Fruit fly (Drosophila melanogaster) whole organism, embryonic: ENCODE data around the gene CG7518.
A peak's percentile ranks its signal among the peaks of the same experiment; 100 is the strongest.

Experiments
- Asciz ChIP-seq: fragments of 200-800 bp; sonication (Bioruptor generic); optimal IDR thresholded peaks from 2 replicates; lab custom pipeline; 2017; ENCODE audit warnings: missing biosample characterization, mild to moderate bottlenecking, missing genetic modification characterization, missing genetic modification reagents
- Bdp1 ChIP-seq: fragments of 200-800 bp; sonication (Bioruptor generic); optimal IDR thresholded peaks from 3 replicates; lab custom pipeline; 2016; ENCODE audit warnings: missing biosample characterization, missing genetic modification characterization
- Bgb ChIP-seq: fragments of 200-800 bp; sonication (Bioruptor generic); IDR thresholded peaks from 2 replicates; pipeline ENCODE4 v1.3.6; 2022; ENCODE audit warnings: missing biosample characterization, missing genetic modification characterization; ENCODE audit not compliant: partially characterized antibody
- CG10209 ChIP-seq: fragments of 200-800 bp; sonication (Bioruptor generic); optimal IDR thresholded peaks from 3 replicates; lab custom pipeline; 2017; ENCODE audit warnings: missing biosample characterization, mild to moderate bottlenecking, missing genetic modification characterization, missing genetic modification reagents
- CG10366 ChIP-seq: fragments of 200-800 bp; sonication (Bioruptor generic); IDR thresholded peaks from 2 replicates; pipeline ENCODE4 v1.3.6; 2022; ENCODE audit warnings: missing biosample characterization, missing genetic modification characterization
- CG12104 ChIP-seq: fragments of 200-800 bp; sonication (Bioruptor generic); optimal IDR thresholded peaks from 3 replicates; lab custom pipeline; 2016; ENCODE audit warnings: missing biosample characterization, missing genetic modification characterization
- CG1233 ChIP-seq: fragments of 200-800 bp; sonication (Bioruptor generic); optimal IDR thresholded peaks from 4 replicates; lab custom pipeline; 2018; ENCODE audit warnings: missing biosample characterization, mild to moderate bottlenecking, missing genetic modification characterization
- CG12391 ChIP-seq: fragments of 200-800 bp; sonication (Bioruptor generic); optimal IDR thresholded peaks from 3 replicates; lab custom pipeline; 2018; ENCODE audit warnings: missing biosample characterization, mild to moderate bottlenecking, missing genetic modification characterization, moderate library complexity
- CG13296 ChIP-seq: fragments of 200-800 bp; sonication (Bioruptor generic); optimal IDR thresholded peaks from 3 replicates; lab custom pipeline; 2018; ENCODE audit warnings: missing biosample characterization, mild to moderate bottlenecking, missing genetic modification characterization
- CG13624 ChIP-seq: fragments of 200-800 bp; sonication (Bioruptor generic); optimal IDR thresholded peaks from 2 replicates; lab custom pipeline; 2016; ENCODE audit warnings: missing biosample characterization, missing genetic modification characterization
- CG1529 ChIP-seq: fragments of 200-800 bp; sonication (Bioruptor generic); optimal IDR thresholded peaks from 3 replicates; lab custom pipeline; 2018; ENCODE audit warnings: missing biosample characterization, missing genetic modification characterization
- CG1602 ChIP-seq: fragments of 200-800 bp; sonication (Bioruptor generic); optimal IDR thresholded peaks from 3 replicates; lab custom pipeline; 2016; ENCODE audit warnings: missing biosample characterization, missing genetic modification characterization
- CG17328 ChIP-seq: fragments of 200-800 bp; sonication (Bioruptor generic); IDR thresholded peaks from 2 replicates; pipeline ENCODE4 v1.3.6; 2022; ENCODE audit warnings: missing biosample characterization, missing genetic modification characterization
- CG17361 ChIP-seq: fragments of 200-800 bp; sonication (Bioruptor generic); IDR thresholded peaks from 3 replicates; pipeline ENCODE4 v1.3.6; 2022; ENCODE audit warnings: missing biosample characterization, missing genetic modification characterization
- CG18262 ChIP-seq: fragments of 200-800 bp; optimal IDR thresholded peaks from 3 replicates; lab custom pipeline; 2019; ENCODE audit warnings: missing biosample characterization, mild to moderate bottlenecking, missing genetic modification characterization, moderate library complexity
- CG2116 ChIP-seq: fragments of 200-800 bp; sonication (Bioruptor generic); optimal IDR thresholded peaks from 3 replicates; lab custom pipeline; 2018; ENCODE audit warnings: missing biosample characterization, mild to moderate bottlenecking, missing genetic modification characterization
- CG3065 ChIP-seq: fragments of 200-800 bp; sonication (Bioruptor generic); optimal IDR thresholded peaks from 2 replicates; lab custom pipeline; 2016; ENCODE audit warnings: missing biosample characterization, missing genetic modification characterization
- CG34376 ChIP-seq: fragments of 200-800 bp; sonication (Bioruptor generic); optimal IDR thresholded peaks from 2 replicates; lab custom pipeline; 2018; ENCODE audit warnings: missing biosample characterization, mild to moderate bottlenecking, missing genetic modification characterization
- CG4404 ChIP-seq: fragments of 200-800 bp; sonication (Bioruptor generic); IDR thresholded peaks from 2 replicates; pipeline ENCODE4 v1.3.6; 2022; ENCODE audit warnings: missing biosample characterization, missing genetic modification characterization
- CG4424 ChIP-seq: fragments of 200-800 bp; sonication (Bioruptor generic); optimal IDR thresholded peaks from 3 replicates; lab custom pipeline; 2016; ENCODE audit warnings: missing biosample characterization, missing genetic modification characterization
- CG5245 ChIP-seq: fragments of 200-800 bp; sonication (Bioruptor generic); optimal IDR thresholded peaks from 3 replicates; lab custom pipeline; 2016; ENCODE audit warnings: missing biosample characterization, missing genetic modification characterization
- CG6854 ChIP-seq: fragments of 200-800 bp; sonication (Bioruptor generic); optimal IDR thresholded peaks from 3 replicates; lab custom pipeline; 2017; ENCODE audit warnings: missing biosample characterization, mild to moderate bottlenecking, missing genetic modification characterization
- CG7372 ChIP-seq: fragments of 200-800 bp; sonication (Bioruptor generic); IDR thresholded peaks from 2 replicates; pipeline ENCODE4 v1.3.6; 2022; ENCODE audit warnings: missing biosample characterization, missing genetic modification characterization
- CG7745 ChIP-seq: fragments of 200-800 bp; sonication (Bioruptor generic); optimal IDR thresholded peaks from 2 replicates; lab custom pipeline; 2018; ENCODE audit warnings: missing biosample characterization, mild to moderate bottlenecking, missing genetic modification characterization, moderate library complexity
- CG8924 ChIP-seq: fragments of 200-800 bp; optimal IDR thresholded peaks from 3 replicates; lab custom pipeline; 2019; ENCODE audit warnings: missing biosample characterization, mild to moderate bottlenecking, missing genetic modification characterization, moderate library complexity
- CrebB ChIP-seq: fragments of 200-800 bp; sonication (Bioruptor generic); optimal IDR thresholded peaks from 3 replicates; lab custom pipeline; 2018; ENCODE audit warnings: missing biosample characterization, mild to moderate bottlenecking, missing genetic modification characterization
- Dfd ChIP-seq, 2 experiments: fragments of >200 bp; optimal IDR thresholded peaks; 2 replicates each; lab custom pipeline; 2017; ENCODE audit warnings: missing biosample characterization in 2 of 2, missing genetic modification characterization in 2 of 2
- Fer3 ChIP-seq: fragments of 200-800 bp; sonication (Bioruptor generic); optimal IDR thresholded peaks from 2 replicates; lab custom pipeline; 2018; ENCODE audit warnings: missing biosample characterization, mild to moderate bottlenecking, missing genetic modification characterization, moderate library complexity
- Hmr ChIP-seq: fragments of 200-800 bp; sonication (Bioruptor generic); optimal IDR thresholded peaks from 3 replicates; lab custom pipeline; 2017; ENCODE audit warnings: mild to moderate bottlenecking, missing biosample characterization, missing genetic modification reagents, missing genetic modification characterization
- Hr39 ChIP-seq: fragments of >200 bp; optimal IDR thresholded peaks from 2 replicates; lab custom pipeline; 2017
- Lim3 ChIP-seq: fragments of 200-800 bp; sonication (Bioruptor generic); IDR thresholded peaks from 2 replicates; pipeline ENCODE4 v1.3.6; 2022; ENCODE audit warnings: missing biosample characterization, missing genetic modification characterization
- Nf-YB ChIP-seq: fragments of 200-800 bp; sonication (Bioruptor generic); optimal IDR thresholded peaks from 3 replicates; lab custom pipeline; 2019; ENCODE audit warnings: missing biosample characterization, mild to moderate bottlenecking, missing genetic modification characterization, moderate library complexity
- Oaz ChIP-seq: fragments of 200-800 bp; sonication (Bioruptor generic); IDR thresholded peaks from 2 replicates; pipeline ENCODE4 v1.3.6; 2022; ENCODE audit warnings: missing biosample characterization, missing genetic modification characterization
- Oli ChIP-seq: fragments of 200-800 bp; sonication (Bioruptor generic); optimal IDR thresholded peaks from 2 replicates; lab custom pipeline; 2018; ENCODE audit warnings: missing biosample characterization, mild to moderate bottlenecking, missing genetic modification characterization, moderate library complexity
- Ptx1 ChIP-seq: fragments of 200-800 bp; sonication (Bioruptor generic); IDR thresholded peaks from 2 replicates; pipeline ENCODE4 v1.3.6; 2022; ENCODE audit warnings: missing biosample characterization, missing genetic modification characterization
- Sry-β ChIP-seq: fragments of 200-800 bp; sonication (Bioruptor generic); optimal IDR thresholded peaks from 2 replicates; lab custom pipeline; 2018; ENCODE audit warnings: missing biosample characterization, mild to moderate bottlenecking, missing genetic modification characterization, moderate library complexity
- Tbp ChIP-seq: fragments of >200 bp; optimal IDR thresholded peaks from 2 replicates; lab custom pipeline; 2018; ENCODE audit warnings: missing biosample characterization, missing genetic modification characterization
- Vsx1 ChIP-seq: fragments of 200-800 bp; sonication (Bioruptor generic); optimal IDR thresholded peaks from 2 replicates; lab custom pipeline; 2017; ENCODE audit warnings: missing biosample characterization, mild to moderate bottlenecking, missing genetic modification characterization, missing genetic modification reagents
- gcm2 ChIP-seq: fragments of 200-800 bp; sonication (Bioruptor generic); optimal IDR thresholded peaks from 2 replicates; lab custom pipeline; 2016; ENCODE audit warnings: missing biosample characterization, missing genetic modification characterization
- lab ChIP-seq: fragments of 200-800 bp; sonication (Bioruptor generic); optimal IDR thresholded peaks from 3 replicates; lab custom pipeline; 2017; ENCODE audit warnings: missing biosample characterization, missing genetic modification characterization, mild to moderate bottlenecking, moderate library complexity, missing genetic modification reagents
- mld ChIP-seq: fragments of 200-800 bp; sonication (Bioruptor generic); IDR thresholded peaks from 3 replicates; pipeline ENCODE4 v1.3.6; 2022; ENCODE audit warnings: missing biosample characterization, missing genetic modification characterization; ENCODE audit not compliant: partially characterized antibody
- nau ChIP-seq: fragments of 200-800 bp; sonication (Bioruptor generic); optimal IDR thresholded peaks from 3 replicates; lab custom pipeline; 2017; ENCODE audit warnings: missing biosample characterization, mild to moderate bottlenecking, missing genetic modification characterization, missing genetic modification reagents
- pan ChIP-seq, 4 experiments: fragments of >200 bp in 3 of 4; fragments of 200-800 bp in 1 of 4; sonication (Bioruptor generic) in 1 of 4; optimal IDR thresholded peaks in 3 of 4; IDR thresholded peaks in 1 of 4; 2 replicates each; pipeline versions ENCODE4 v1.3.6 to Lab custom; 2017 to 2022; ENCODE audit warnings: missing biosample characterization in 2 of 4, missing genetic modification characterization in 2 of 4, mixed read lengths in 1 of 4
- schlank ChIP-seq: fragments of 200-800 bp; sonication (Bioruptor generic); optimal IDR thresholded peaks from 2 replicates; lab custom pipeline; 2018; ENCODE audit warnings: missing biosample characterization, mild to moderate bottlenecking, missing genetic modification characterization
- so ChIP-seq: fragments of 200-800 bp; sonication (Bioruptor generic); IDR thresholded peaks from 3 replicates; pipeline ENCODE4 v1.3.6; 2022; ENCODE audit warnings: missing biosample characterization, missing genetic modification characterization
- sug ChIP-seq: fragments of 200-800 bp; optimal IDR thresholded peaks from 2 replicates; lab custom pipeline; 2019; ENCODE audit warnings: missing biosample characterization, mild to moderate bottlenecking, missing genetic modification characterization, moderate library complexity
- toy ChIP-seq: fragments of 200-800 bp; sonication (Bioruptor generic); IDR thresholded peaks from 2 replicates; pipeline ENCODE4 v1.3.6; 2022; ENCODE audit warnings: missing biosample characterization, missing genetic modification characterization
- trh ChIP-seq: fragments of 200-800 bp; sonication (Bioruptor generic); optimal IDR thresholded peaks from 2 replicates; lab custom pipeline; 2016; ENCODE audit warnings: missing biosample characterization, missing genetic modification characterization
- tup ChIP-seq: fragments of 200-800 bp; sonication (Bioruptor generic); optimal IDR thresholded peaks from 2 replicates; lab custom pipeline; 2016; ENCODE audit warnings: missing biosample characterization, mild to moderate bottlenecking, missing genetic modification characterization, moderate library complexity
- zen ChIP-seq: fragments of 200-800 bp; sonication (Bioruptor generic); optimal IDR thresholded peaks from 3 replicates; lab custom pipeline; 2018; ENCODE audit warnings: missing biosample characterization, mild to moderate bottlenecking, missing genetic modification characterization, moderate library complexity

The CG7518 gene

DNA sequence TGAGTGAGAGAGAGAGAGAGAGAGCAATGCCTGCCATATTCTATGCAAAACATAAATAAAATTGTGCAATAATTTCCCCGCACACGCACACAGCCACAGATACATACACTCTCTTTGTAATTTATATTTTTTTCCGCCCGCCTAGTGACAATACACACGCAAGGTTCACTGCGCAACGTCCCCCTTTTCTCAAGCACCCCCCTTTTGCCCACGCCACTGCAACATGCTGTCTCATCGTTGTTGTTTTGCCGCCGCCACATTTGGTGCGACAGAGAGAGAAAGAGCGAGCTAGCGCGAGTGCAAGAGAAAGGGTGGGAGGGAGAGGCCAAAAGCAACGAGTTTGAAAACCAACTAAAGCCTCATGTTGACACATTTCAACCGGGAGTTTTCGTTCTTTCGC, 14.5 kb downstream of the CG7518 start (continued):
- TF ChIP-seq CG17361 (GFP tag; lab: Robert Waterston, UW), result no peak
- TF ChIP-seq CG18262, result peak; percentile 40
- TF ChIP-seq CG12391, result peak; percentile 45
- TF ChIP-seq Tbp, result no peak
- TF ChIP-seq Lim3 (GFP tag; lab: Robert Waterston, UW), result no peak
- no peak for TF ChIP-seq CG6854 (GFP tag; lab: Kevin White, UChicago)
- peak; percentile 22 for TF ChIP-seq tup (GFP tag; lab: Kevin White, UChicago)
- TF ChIP-seq Nf-YB (GFP tag; lab: Kevin White, UChicago), result peak; percentile 23
- no peak for TF ChIP-seq Sry-β (GFP tag; lab: Kevin White, UChicago)
- no peak for TF ChIP-seq CG3065
- peak; percentile 72 for TF ChIP-seq CG10366 (GFP tag; lab: Robert Waterston, UW)
- TF ChIP-seq CG13296 (GFP tag; lab: Kevin White, UChicago), result peak; percentile 30
- TF ChIP-seq CG12104 (GFP tag; lab: Kevin White, UChicago), result peak; percentile 27
- no peak for TF ChIP-seq mld
- no peak for TF ChIP-seq CG4404 (GFP tag; lab: Robert Waterston, UW)
- TF ChIP-seq Hmr (GFP tag; lab: Kevin White, UChicago), result peak; percentile 57
- peak; percentile 54 for TF ChIP-seq CG10209 (GFP tag; lab: Kevin White, UChicago)
- TF ChIP-seq CG13624, result peak; percentile 60
- peak; percentile 29 for TF ChIP-seq schlank (tag; lab: Kevin White, UChicago)
- peak; percentile 26 for TF ChIP-seq CG1602
- peak; percentile 65 for TF ChIP-seq CG8924 (tag; lab: Kevin White, UChicago)
- peak; percentile 16 for TF ChIP-seq gcm2 (GFP tag; lab: Kevin White, UChicago)
- TF ChIP-seq Ptx1 (GFP tag; lab: Robert Waterston, UW), result peak; percentile 77
- peak; percentile 51 for TF ChIP-seq Bdp1
- peak; percentile 1 for TF ChIP-seq sug
- 0 out of 2 replicates have a peak, but pooled peaks have one; percentile 17 for TF ChIP-seq Bgb
- 0 out of 3 replicates have a peak, but pooled peaks have one; percentile 47 for TF ChIP-seq so
- no peak for TF ChIP-seq nau (GFP tag; lab: Kevin White, UChicago)
- no peak for TF ChIP-seq Vsx1
- TF ChIP-seq CrebB (tag; lab: Kevin White, UChicago), result peak; percentile 66
- no peak for TF ChIP-seq CG34376 (GFP tag; lab: Kevin White, UChicago)
- TF ChIP-seq lab, result peak; percentile 77
- TF ChIP-seq Oli, result peak; percentile 38
- peak; percentile 41; the same call in 1 of the 2 replicates for TF ChIP-seq Oaz (GFP tag; lab: Robert Waterston, UW)
- peak; percentile 7; the same call in 1 of the 2 replicates for TF ChIP-seq CG7372
- no peak for TF ChIP-seq Dfd (GFP tag; optimal IDR thresholded peaks at IDR 0.05; lab: Kevin White, UChicago)
- TF ChIP-seq CG17328 (GFP tag; lab: Robert Waterston, UW), result peak; percentile 63
- TF ChIP-seq CG1529 (GFP tag; lab: Kevin White, UChicago), result no peak
- peak; percentile 66 for TF ChIP-seq CG1233 (GFP tag; lab: Kevin White, UChicago)
- no peak for TF ChIP-seq Asciz (GFP tag; lab: Kevin White, UChicago)
- peak; percentile 18 for TF ChIP-seq CG4424 (GFP tag; lab: Kevin White, UChicago)
- peak; percentile 29 for TF ChIP-seq CG5245
- no peak for TF ChIP-seq CG7745 (tag; lab: Kevin White, UChicago)
- TF ChIP-seq toy (GFP tag; lab: Robert Waterston, UW), result 0 out of 2 replicates have a peak, but pooled peaks have one; percentile 13
- peak; percentile 25 for TF ChIP-seq Fer3 (tag; lab: Kevin White, UChicago)
- TF ChIP-seq trh (GFP tag; lab: Kevin White, UChicago), result peak; percentile 23
- TF ChIP-seq CG2116 (GFP tag; lab: Kevin White, UChicago), result no peak
- TF ChIP-seq pan (optimal IDR thresholded peaks at IDR 0.05; lab: Kevin White, UChicago), result no peak
- TF ChIP-seq pan (GFP tag; optimal IDR thresholded peaks at IDR 0.05 in 1 of 2, IDR thresholded peaks at IDR 0.05 in 1 of 2), result peak in 1 of 2 experiments; percentile 78
- TF ChIP-seq zen (tag; lab: Kevin White, UChicago), result peak; percentile 43
- no peak for TF ChIP-seq Hr39
